Worm (Caenorhabditis elegans) whole organism, L1 larva: ENCODE data around the gene sea-1.

Experiments used
- C34B4.2 ChIP-seq: sonication (generic microtip); optimal IDR thresholded peaks from 2 replicates; lab custom pipeline; 2017; ENCODE audit warnings: mild to moderate bottlenecking, missing genetic modification characterization, missing compliant biosample characterization
- ces-1 ChIP-seq: fragments of 150-350 bp; optimal IDR thresholded peaks from 2 replicates; lab custom pipeline; 2014; ENCODE audit warnings: missing biosample characterization, missing genetic modification reagents, missing genetic modification characterization
- dpl-1 ChIP-seq, 3 experiments: fragments of 150-350 bp in 2 of 3; sonication (generic microtip) in 1 of 3; optimal IDR thresholded peaks; 2 replicates each; lab custom pipeline; 2014 to 2017; ENCODE audit warnings: missing biosample characterization in 3 of 3, missing genetic modification characterization in 3 of 3, missing genetic modification reagents in 3 of 3
- dsc-1 ChIP-seq: sonication (generic microtip); optimal IDR thresholded peaks from 2 replicates; lab custom pipeline; 2016; ENCODE audit warnings: mild to moderate bottlenecking, missing genetic modification characterization, missing compliant biosample characterization
- efl-1 ChIP-seq, 4 experiments: fragments of 150-350 bp; optimal IDR thresholded peaks in 3 of 4; peaks in 1 of 4; 1 replicate in 1 of 4; 2 replicates in 3 of 4; lab custom pipeline; 2014; ENCODE audit warnings: missing biosample characterization in 2 of 4, missing genetic modification characterization in 2 of 4, missing genetic modification reagents in 2 of 4
- egl-13 ChIP-seq: sonication (generic microtip); optimal IDR thresholded peaks from 2 replicates; lab custom pipeline; 2016; ENCODE audit warnings: missing genotype, missing genetic modification reagents, missing genetic modification characterization, missing compliant biosample characterization
- egl-27 ChIP-seq, 2 experiments: fragments of 150-350 bp in 1 of 2; sonication (generic microtip); optimal IDR thresholded peaks; 3 replicates each; lab custom pipeline; 2017 to 2018; ENCODE audit warnings: missing biosample characterization in 2 of 2, missing genetic modification characterization in 2 of 2, missing genetic modification reagents in 2 of 2
- fkh-4 ChIP-seq: sonication (generic microtip); optimal IDR thresholded peaks from 2 replicates; lab custom pipeline; 2016; ENCODE audit warnings: missing compliant biosample characterization, missing genetic modification characterization, borderline replicate concordance
- hlh-4 ChIP-seq: sonication (generic microtip); optimal IDR thresholded peaks from 2 replicates; lab custom pipeline; 2016; ENCODE audit warnings: mild to moderate bottlenecking, missing genetic modification characterization, missing compliant biosample characterization
- jun-1 ChIP-seq: fragments of 150-350 bp; optimal IDR thresholded peaks from 2 replicates; lab custom pipeline; 2014; ENCODE audit warnings: missing biosample characterization, missing genetic modification reagents, missing genetic modification characterization
- lin-13 ChIP-seq: fragments of 150-350 bp; optimal IDR thresholded peaks from 2 replicates; lab custom pipeline; 2014; ENCODE audit warnings: missing biosample characterization, missing genetic modification reagents, missing genetic modification characterization
- lin-15B ChIP-seq: fragments of 150-350 bp; sonication (generic microtip); optimal IDR thresholded peaks from 3 replicates; lab custom pipeline; 2014; ENCODE audit warnings: missing biosample characterization, missing genetic modification characterization
- lir-3 ChIP-seq: sonication (generic microtip); optimal IDR thresholded peaks from 2 replicates; lab custom pipeline; 2016; ENCODE audit warnings: mild to moderate bottlenecking, missing genetic modification characterization, moderate library complexity, missing compliant biosample characterization; ENCODE audit not compliant: poor library complexity
- lsy-2 ChIP-seq, 2 experiments: fragments of 150-350 bp; optimal IDR thresholded peaks; 2 replicates each; lab custom pipeline; 2014; ENCODE audit warnings: missing biosample characterization in 2 of 2, missing genetic modification characterization in 2 of 2
- mdl-1 ChIP-seq, 2 experiments: fragments of 150-350 bp; optimal IDR thresholded peaks; 2 replicates each; lab custom pipeline; 2014 to 2017; ENCODE audit warnings: missing biosample characterization in 2 of 2, missing genetic modification characterization in 2 of 2, inconsistent platforms in 1 of 2
- nhr-11 ChIP-seq: fragments of 150-350 bp; optimal IDR thresholded peaks from 2 replicates; lab custom pipeline; 2014; ENCODE audit warnings: missing biosample characterization, missing genetic modification characterization
- nhr-19 ChIP-seq: fragments of 200-800 bp; sonication (Bioruptor generic); conservative IDR thresholded peaks from 2 replicates; pipeline ENCODE4 v1.3.6; 2022; ENCODE audit warnings: missing genetic modification characterization, missing compliant biosample characterization
- nhr-20 ChIP-seq: sonication (generic microtip); optimal IDR thresholded peaks from 2 replicates; lab custom pipeline; 2016; ENCODE audit warnings: mild to moderate bottlenecking, missing genetic modification characterization, missing compliant biosample characterization
- nhr-237 ChIP-seq: fragments of 150-350 bp; optimal IDR thresholded peaks from 2 replicates; lab custom pipeline; 2014; ENCODE audit warnings: missing biosample characterization, missing genetic modification characterization
- nhr-76 ChIP-seq: sonication (generic microtip); optimal IDR thresholded peaks from 2 replicates; lab custom pipeline; 2017; ENCODE audit warnings: missing biosample characterization, missing genetic modification characterization
- nhr-85 ChIP-seq: sonication (generic microtip); peaks from one replicate; lab custom pipeline; 2016; ENCODE audit warnings: missing genetic modification characterization, inconsistent platforms, missing compliant biosample characterization
- pax-3 ChIP-seq: fragments of 200-800 bp; sonication (Bioruptor generic); optimal IDR thresholded peaks from 2 replicates; lab custom pipeline; 2018; ENCODE audit warnings: mild to moderate bottlenecking, missing genetic modification characterization, moderate library complexity, missing compliant biosample characterization
- pqm-1 ChIP-seq: sonication (generic microtip); optimal IDR thresholded peaks from 3 replicates; lab custom pipeline; 2017; ENCODE audit warnings: missing biosample characterization, missing genetic modification characterization
- skn-1 ChIP-seq: fragments of 150-350 bp; optimal IDR thresholded peaks from 2 replicates; lab custom pipeline; 2014; ENCODE audit warnings: missing biosample characterization, missing genetic modification characterization
- snu-23 ChIP-seq: sonication (generic microtip); optimal IDR thresholded peaks from 2 replicates; lab custom pipeline; 2016; ENCODE audit warnings: missing genetic modification characterization, missing compliant biosample characterization
- sox-4 ChIP-seq: sonication (generic microtip); optimal IDR thresholded peaks from 2 replicates; lab custom pipeline; 2016; ENCODE audit warnings: missing genetic modification characterization, missing compliant biosample characterization
- sptf-1 ChIP-seq: fragments of 150-350 bp; optimal IDR thresholded peaks from 2 replicates; lab custom pipeline; 2014; ENCODE audit warnings: missing biosample characterization, missing genetic modification characterization
- tbx-2 ChIP-seq: sonication (generic microtip); optimal IDR thresholded peaks from 2 replicates; lab custom pipeline; 2016; ENCODE audit warnings: missing genetic modification characterization, missing compliant biosample characterization
- tlp-1 ChIP-seq: fragments of 150-350 bp; optimal IDR thresholded peaks from 2 replicates; lab custom pipeline; 2014; ENCODE audit warnings: missing biosample characterization, missing genetic modification characterization
- unc-62 ChIP-seq: fragments of 150-350 bp; optimal IDR thresholded peaks from 2 replicates; lab custom pipeline; 2014; ENCODE audit warnings: missing biosample characterization, missing genetic modification reagents, missing genetic modification characterization
- unc-98 ChIP-seq: fragments of 200-800 bp; sonication (Bioruptor generic); IDR thresholded peaks from 2 replicates; pipeline ENCODE4 v1.3.6; 2022; ENCODE audit warnings: missing genetic modification characterization, missing compliant biosample characterization
- vab-15 ChIP-seq: sonication (generic microtip); optimal IDR thresholded peaks from 2 replicates; lab custom pipeline; 2017; ENCODE audit warnings: missing genotype, mild to moderate bottlenecking, missing genetic modification characterization, missing compliant biosample characterization
- zip-4 ChIP-seq: fragments of 200-800 bp; sonication (Bioruptor generic); optimal IDR thresholded peaks from 2 replicates; lab custom pipeline; 2018; ENCODE audit warnings: mild to moderate bottlenecking, missing genetic modification characterization, moderate library complexity, missing compliant biosample characterization

The sea-1 gene

DNA sequence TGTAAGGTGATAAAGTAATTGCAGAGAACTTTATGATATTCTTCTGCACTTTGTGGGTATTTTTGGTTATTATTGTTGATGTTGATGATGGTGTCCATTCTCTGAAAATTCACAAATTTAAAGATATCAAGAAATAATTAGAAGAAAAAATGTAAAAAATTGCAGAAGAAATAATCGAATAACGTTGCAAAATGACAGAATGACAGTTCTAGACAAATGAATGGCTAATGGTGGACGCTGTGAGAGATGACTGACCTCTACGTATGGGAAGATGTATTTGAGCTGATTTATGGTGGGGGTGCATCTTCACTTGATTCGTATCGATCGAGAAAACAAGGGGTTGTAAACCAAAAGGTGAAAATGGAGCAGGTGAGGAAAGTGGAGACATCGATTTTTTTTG, at the start of gene sea-1:
Gene sea-1 (minus strand): TSS at position 101 of the 400 bp plus-strand sequence.
- TF ChIP-seq jun-1 (tag; lab: Kevin White, UChicago), result no peak
- no peak for TF ChIP-seq nhr-11
- TF ChIP-seq unc-62 (GFP tag; lab: Kevin White, UChicago), result no peak
- TF ChIP-seq tlp-1 (tag; lab: Kevin White, UChicago), result no peak
- no peak for TF ChIP-seq nhr-20 (tag; lab: Kevin White, UChicago)
- no peak for TF ChIP-seq egl-13
- no peak for TF ChIP-seq hlh-4 (tag; lab: Kevin White, UChicago)

DNA sequence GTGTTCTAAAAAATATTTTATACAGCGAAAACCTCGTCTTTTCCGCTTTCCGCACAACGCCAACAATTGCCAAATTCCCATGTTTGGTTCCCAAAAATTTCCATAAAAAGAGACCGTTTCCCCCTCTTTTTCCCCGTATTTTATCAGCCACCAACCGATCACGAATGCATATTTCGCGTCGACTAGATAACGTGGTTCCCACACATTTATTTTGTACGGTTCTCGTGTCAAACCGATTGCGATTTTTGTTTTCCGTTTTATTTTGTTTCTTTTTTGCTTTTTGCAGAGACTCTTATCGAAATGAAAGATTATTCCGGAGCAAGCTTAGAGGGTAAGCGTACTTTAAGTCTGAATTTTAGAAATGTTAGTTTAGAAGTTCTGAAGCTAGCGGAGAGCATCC, 47.6 kb upstream of the sea-1 start, which contains the start of gene C46E10.3:
Gene C46E10.3 (plus strand): TSS at position 301 of the 400 bp plus-strand sequence.
- TF ChIP-seq vab-15 (tag; lab: Kevin White, UChicago), result no peak
- no peak for TF ChIP-seq sptf-1 (tag; lab: Kevin White, UChicago)
- TF ChIP-seq pax-3 (tag; lab: Kevin White, UChicago), result no peak

DNA sequence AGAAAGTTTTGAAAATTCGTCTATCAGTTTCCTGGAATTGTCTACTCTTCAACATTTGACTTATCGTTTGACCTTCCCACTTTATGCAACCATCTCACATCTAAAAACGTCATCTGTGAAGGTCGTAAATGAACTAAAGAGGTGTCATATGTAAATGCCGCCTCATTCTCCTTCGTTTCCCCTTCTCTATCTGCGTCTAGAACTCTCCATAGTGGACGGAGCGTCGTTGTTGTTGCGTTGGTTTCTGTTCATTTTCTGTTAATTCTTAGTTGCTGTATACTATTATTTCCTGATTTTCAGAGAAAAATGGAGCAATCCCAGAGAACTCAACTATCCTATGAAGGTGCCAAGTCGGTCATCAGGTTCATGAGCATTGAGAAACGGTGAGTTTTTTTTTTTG, 43.6 kb upstream of the sea-1 start, which contains the start of gene fbxc-52:
Gene fbxc-52 (plus strand): TSS at position 301 of the 400 bp plus-strand sequence.
- TF ChIP-seq nhr-20 (tag; lab: Kevin White, UChicago) (no peak), nhr-76 (tag; lab: Kevin White, UChicago) (no peak), snu-23 (no peak), lsy-2 (tag; optimal IDR thresholded peaks at IDR 0.05; lab: Kevin White, UChicago) (no peak), fkh-4 (tag; lab: Kevin White, UChicago) (no peak), nhr-85 (tag; lab: Kevin White, UChicago) (no peak), efl-1 (optimal IDR thresholded peaks at IDR 0.05; lab: Kevin White, UChicago) (no peak), efl-1 (GFP tag; optimal IDR thresholded peaks at IDR 0.05 in 1 of 2; lab: Kevin White, UChicago) (no peak), egl-27 (tag; optimal IDR thresholded peaks at IDR 0.05; lab: Kevin White, UChicago) (no peak), sptf-1 (tag; lab: Kevin White, UChicago) (no peak)

DNA sequence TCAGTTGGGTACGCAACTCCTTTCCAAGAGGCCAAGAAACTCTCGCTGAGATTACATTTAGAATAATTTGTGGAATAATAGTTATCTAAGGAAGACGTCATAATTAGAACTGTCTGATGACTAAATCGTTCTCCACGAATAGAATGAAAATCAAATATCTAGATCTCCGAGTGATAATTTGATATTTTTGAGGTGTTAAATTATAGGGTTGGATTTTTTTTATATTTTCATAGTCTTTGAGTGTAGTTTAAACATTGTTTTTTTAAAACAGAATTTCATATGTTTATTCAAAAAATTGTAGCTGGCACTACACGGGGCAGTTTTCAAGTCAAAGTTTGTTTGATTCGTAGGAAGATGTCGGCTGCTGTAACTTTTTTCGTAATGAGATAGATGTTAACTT, 43.1 kb upstream of the sea-1 start, which contains the start of gene srh-99:
Gene srh-99 (minus strand): TSS at position 101 of the 400 bp plus-strand sequence.
- TF ChIP-seq lin-15B (tag; lab: Kevin White, UChicago), result no peak
- no peak for TF ChIP-seq jun-1 (tag; lab: Kevin White, UChicago)
- no peak for TF ChIP-seq unc-98
- no peak for TF ChIP-seq fkh-4 (tag; lab: Kevin White, UChicago)
- no peak for TF ChIP-seq sox-4 (tag; lab: Kevin White, UChicago)
- no peak for TF ChIP-seq unc-62 (GFP tag; lab: Kevin White, UChicago)
- TF ChIP-seq nhr-20 (tag; lab: Kevin White, UChicago), result no peak
- no peak for TF ChIP-seq zip-4 (GFP tag; lab: Kevin White, UChicago)
- TF ChIP-seq lir-3 (tag; lab: Kevin White, UChicago), result no peak
- TF ChIP-seq mdl-1 (tag; optimal IDR thresholded peaks at IDR 0.05; lab: Kevin White, UChicago), result no peak
- no peak for TF ChIP-seq pqm-1 (tag; lab: Kevin White, UChicago)
- TF ChIP-seq lin-13 (GFP tag; lab: Kevin White, UChicago), result no peak
- no peak for TF ChIP-seq dpl-1 (GFP tag; optimal IDR thresholded peaks at IDR 0.05; lab: Kevin White, UChicago)
- no peak for TF ChIP-seq nhr-237 (tag; lab: Kevin White, UChicago)

DNA sequence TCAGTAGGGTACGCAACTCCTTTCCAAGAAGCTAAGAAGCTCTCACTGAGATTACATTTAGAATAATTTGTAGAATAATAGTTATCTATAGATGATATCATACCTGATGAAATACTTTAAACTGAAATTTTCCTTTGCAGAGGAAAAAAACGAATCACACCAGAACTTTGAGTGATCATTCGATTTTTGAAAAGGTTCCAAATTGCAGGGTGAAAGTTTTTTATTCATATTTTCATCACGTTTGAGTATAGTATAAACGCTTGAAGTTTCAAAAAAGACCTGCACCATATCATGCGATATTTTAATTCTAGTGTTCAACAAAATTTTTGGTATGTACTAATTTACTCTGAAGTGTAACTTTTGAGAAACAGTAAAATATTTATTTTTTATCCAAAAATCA, 41.2 kb upstream of the sea-1 start, which contains the start of gene srh-100:
Gene srh-100 (minus strand): TSS at position 101 of the 400 bp plus-strand sequence.
- no peak for TF ChIP-seq dsc-1
- no peak for TF ChIP-seq tbx-2
- no peak for TF ChIP-seq snu-23
- no peak for TF ChIP-seq nhr-19 (GFP tag; lab: Robert Waterston, UW)
- TF ChIP-seq ces-1, result no peak
- TF ChIP-seq skn-1, result no peak
- no peak for TF ChIP-seq nhr-237 (tag; lab: Kevin White, UChicago)
- no peak for TF ChIP-seq fkh-4 (tag; lab: Kevin White, UChicago)
- no peak for TF ChIP-seq C34B4.2 (tag; lab: Kevin White, UChicago)
- TF ChIP-seq lin-13 (GFP tag; lab: Kevin White, UChicago), result no peak
